Worm (Caenorhabditis elegans): ENCODE results near the gene H04D03.2.
"Not testable (repeated sequence)": the region's sequence is repeated elsewhere in the genome, so short reads cannot be mapped to it uniquely, and the experiment has no call there.

Gene H04D03.2

DNA sequence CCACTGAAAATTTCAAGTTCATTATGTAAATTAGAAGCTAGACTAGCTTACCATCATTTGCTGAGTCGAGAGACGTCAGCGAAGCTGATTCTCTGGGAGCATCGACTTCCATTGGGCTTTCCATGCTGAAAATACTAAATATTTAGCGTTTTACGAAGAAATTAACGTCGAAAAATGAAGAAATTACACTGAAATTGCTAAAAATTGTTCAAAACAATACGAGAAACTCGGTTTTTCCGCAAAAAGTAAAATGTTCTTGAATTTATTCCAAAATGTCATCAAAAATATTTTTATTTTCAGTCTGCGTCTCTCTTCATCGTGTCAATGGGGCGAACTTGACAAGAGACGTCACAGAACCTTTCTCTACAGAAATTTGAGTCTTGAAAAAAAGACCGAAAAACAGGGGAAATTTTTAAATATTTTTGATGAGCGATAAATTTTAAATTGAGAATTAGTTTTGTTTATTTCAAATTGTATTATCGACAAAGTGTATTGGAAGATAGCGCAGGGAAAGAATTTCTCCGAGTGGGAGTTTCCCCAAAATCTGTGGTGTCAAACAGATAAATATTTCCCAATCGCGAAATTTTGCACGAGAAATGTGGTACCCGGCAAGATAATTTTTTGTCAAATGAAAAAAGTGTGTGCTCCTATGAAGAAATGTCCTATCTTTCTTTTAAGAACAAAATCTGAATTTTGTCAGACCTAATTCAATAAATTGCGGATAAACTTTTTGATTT, 18.4 kb upstream of the H04D03.2 start, which contains the start of gene ecps-1 (continued):
- TF ChIP-seq zag-1 (tag; optimal IDR thresholded peaks at IDR 0.05) (no peak), Y116A8C.19 (tag; optimal IDR thresholded peaks at IDR 0.05; ENCODE audit: borderline replicate concordance) (peak; percentile 21), nhr-85 (tag) (peak; percentile 92), C16A3.4 (tag; optimal IDR thresholded peaks at IDR 0.05) (peak; percentile 98), ztf-4 (tag; optimal IDR thresholded peaks at IDR 0.05) (peak; percentile 51), lir-3 (tag; optimal IDR thresholded peaks at IDR 0.05; ENCODE audit: poor library complexity) (peak; percentile 95), pax-3 (tag; optimal IDR thresholded peaks at IDR 0.05) (peak; percentile 93)

ce11 chrIII:10451012-10451411, 8.8 kb upstream of the H04D03.2 start, which contains the start of gene H04D03.4:
H04D03.4 (minus strand) TSS chrIII:10451112.
- TF ChIP-seq lsy-2 (tag; optimal IDR thresholded peaks at IDR 0.05) = no peak
- TF ChIP-seq nhr-11 (tag; optimal IDR thresholded peaks at IDR 0.05) = no peak
- TF ChIP-seq nhr-71 (tag; optimal IDR thresholded peaks at IDR 0.05) = no peak
- no peak for TF ChIP-seq mep-1 (tag; optimal IDR thresholded peaks at IDR 0.05)
- TF ChIP-seq ztf-4 (tag; optimal IDR thresholded peaks at IDR 0.05) = no peak
- TF ChIP-seq zip-4 (GFP tag; optimal IDR thresholded peaks at IDR 0.05) = no peak
- TF ChIP-seq ces-1 (GFP tag; optimal IDR thresholded peaks at IDR 0.05) = no peak
- no peak for TF ChIP-seq unc-98 (GFP tag; IDR thresholded peaks at IDR 0.05)

DNA sequence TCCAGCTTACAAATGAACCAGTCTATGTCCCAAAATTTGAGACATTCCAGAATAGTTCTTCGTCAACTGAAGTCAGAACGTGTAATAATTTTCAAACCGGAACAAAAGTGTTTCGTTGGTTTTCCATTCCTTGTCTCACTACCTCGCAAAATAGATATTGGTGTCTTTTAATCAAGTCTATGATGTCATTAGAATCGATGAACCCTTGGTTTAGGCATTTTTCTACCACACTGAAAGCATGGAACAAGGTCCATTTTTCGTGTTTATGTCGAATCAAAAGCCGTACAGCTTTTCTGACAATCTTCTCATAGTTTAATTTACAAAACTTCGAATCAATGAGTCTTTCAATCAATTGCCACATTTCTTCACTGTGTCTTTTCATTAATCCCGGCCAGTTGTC, 4.5 kb upstream of the H04D03.2 start, which contains the start of gene H04D03.7:
Gene H04D03.7, minus strand, starts transcription at position 101 of the 400 bp plus-strand sequence.
- TF ChIP-seq fos-1 (tag; optimal IDR thresholded peaks at IDR 0.05) = no peak
- no peak for TF ChIP-seq lin-35 (GFP tag; optimal IDR thresholded peaks at IDR 0.05)
- no peak for TF ChIP-seq elt-3 (tag; optimal IDR thresholded peaks at IDR 0.05)
- no peak for TF ChIP-seq ztf-4 (tag; optimal IDR thresholded peaks at IDR 0.05)
- no peak for TF ChIP-seq sptf-1 (tag; optimal IDR thresholded peaks at IDR 0.05)
- no peak for TF ChIP-seq lin-39 (tag; optimal IDR thresholded peaks at IDR 0.05)
- TF ChIP-seq alr-1 (tag; optimal IDR thresholded peaks at IDR 0.05; ENCODE audit: borderline replicate concordance) = no peak
- TF ChIP-seq C04F5.9 (tag; optimal IDR thresholded peaks at IDR 0.05) = no peak
- TF ChIP-seq pqm-1 (tag; optimal IDR thresholded peaks at IDR 0.05) = no peak
- TF ChIP-seq tlp-1 (tag; optimal IDR thresholded peaks at IDR 0.05) = no peak
- no peak for TF ChIP-seq snu-23 (GFP tag; optimal IDR thresholded peaks at IDR 0.05)
- TF ChIP-seq ztf-11 (tag; optimal IDR thresholded peaks at IDR 0.05) = no peak

- not testable (repeated sequence) for TF ChIP-seq vab-15, nhr-11, tbx-2 (tag; optimal IDR thresholded peaks at IDR 0.05)
These were observed 3.4 kb downstream of the H04D03.2 start, which contains the start of gene H04D03.6 for ce11 chrIII:10438780-10439179. H04D03.6 (minus strand) TSS chrIII:10438880.

- TF ChIP-seq tbx-2 (tag; optimal IDR thresholded peaks at IDR 0.05) = peak; percentile 78
- TF ChIP-seq isw-1 (GFP tag; IDR thresholded peaks at IDR 0.05) = peak; percentile 73
- TF ChIP-seq F16B12.6 (tag; optimal IDR thresholded peaks at IDR 0.05) = peak; percentile 88
- TF ChIP-seq unc-86 (tag; optimal IDR thresholded peaks at IDR 0.05) = peak; percentile 62
- peak; percentile 42 for TF ChIP-seq mep-1 (tag; optimal IDR thresholded peaks at IDR 0.05)
- peak in 1 of 2 experiments; percentile 65 for TF ChIP-seq ztf-11 (tag; optimal IDR thresholded peaks at IDR 0.05)
- TF ChIP-seq blmp-1 (tag; optimal IDR thresholded peaks at IDR 0.05) = peak; percentile 26
- TF ChIP-seq ceh-82 (tag; optimal IDR thresholded peaks at IDR 0.05) = peak; percentile 41 to 65 (median 41)
- peak; percentile 82 for TF ChIP-seq nhr-71 (tag; optimal IDR thresholded peaks at IDR 0.05)
- peak; percentile 72 for TF ChIP-seq ceh-88 (GFP tag; IDR thresholded peaks at IDR 0.05)
- peak; percentile 53 to 71 for TF ChIP-seq efl-1 (optimal IDR thresholded peaks at IDR 0.05)
- peak; percentile 73 to 96 for TF ChIP-seq efl-1 (GFP tag; optimal IDR thresholded peaks at IDR 0.05 in 1 of 2)
- peak; percentile 28 for TF ChIP-seq aly-2 (tag; optimal IDR thresholded peaks at IDR 0.05)
- peak; percentile 72 for TF ChIP-seq lin-15B (tag; optimal IDR thresholded peaks at IDR 0.05)
- TF ChIP-seq lin-35 (GFP tag; optimal IDR thresholded peaks at IDR 0.05) = peak; percentile 69 to 73
- TF ChIP-seq dpl-1 (GFP tag; optimal IDR thresholded peaks at IDR 0.05) = peak; percentile 37 to 75 (median 66)
- peak; percentile 72 to 77 for TF ChIP-seq lsy-2 (tag; optimal IDR thresholded peaks at IDR 0.05)
- TF ChIP-seq nhr-77 (tag; optimal IDR thresholded peaks at IDR 0.05) = peak; percentile 29
- peak; percentile 23 for TF ChIP-seq irx-1 (tag; optimal IDR thresholded peaks at IDR 0.05)
- peak; percentile 25 for TF ChIP-seq aha-1 (tag; optimal IDR thresholded peaks at IDR 0.05)
- peak; percentile 57 for TF ChIP-seq lir-3 (tag; optimal IDR thresholded peaks at IDR 0.05; ENCODE audit: poor library complexity)
These were observed 6.0 kb downstream of the H04D03.2 start, which contains the start of the genes smrd-1 and enu-3.1 for ce11 chrIII:10435938-10436842. smrd-1 (minus strand) TSS chrIII:10435988. enu-3.1 (plus strand) TSS chrIII:10436276.

All from whole organism, L1 larva.